Fruit fly (Drosophila melanogaster) whole organism, adult: ENCODE data around the gene CG9933.
A peak's percentile ranks its signal among the peaks of the same experiment; 100 is the strongest.

Source experiments
- CG1620 ChIP-seq: fragments of 200-800 bp; sonication (Bioruptor generic); optimal IDR thresholded peaks from 2 replicates; lab custom pipeline; 2016; ENCODE audit warnings: missing biosample characterization, missing genetic modification characterization
- CG33017 ChIP-seq: fragments of 200-800 bp; sonication (Bioruptor generic); optimal IDR thresholded peaks from 2 replicates; lab custom pipeline; 2018; ENCODE audit warnings: missing biosample characterization, mild to moderate bottlenecking, missing genetic modification characterization, moderate library complexity
- CG7045 ChIP-seq: fragments of 200-800 bp; sonication (Bioruptor generic); optimal IDR thresholded peaks from 2 replicates; lab custom pipeline; 2017; ENCODE audit warnings: missing biosample characterization, mild to moderate bottlenecking, missing genetic modification characterization
- Clk ChIP-seq: fragments of 200-800 bp; sonication (Bioruptor generic); optimal IDR thresholded peaks from 2 replicates; lab custom pipeline; 2017; ENCODE audit warnings: missing biosample characterization, missing genetic modification characterization
- Crg-1 ChIP-seq: fragments of 200-800 bp; sonication (Bioruptor generic); optimal IDR thresholded peaks from 2 replicates; lab custom pipeline; 2016; ENCODE audit warnings: missing biosample characterization, missing genetic modification characterization
- Mnt ChIP-seq: fragments of 200-800 bp; sonication (Bioruptor generic); optimal IDR thresholded peaks from 2 replicates; lab custom pipeline; 2016; ENCODE audit warnings: missing biosample characterization, mild to moderate bottlenecking, missing genetic modification characterization
- bab1 ChIP-seq: fragments of 200-800 bp; sonication (Bioruptor generic); optimal IDR thresholded peaks from 3 replicates; lab custom pipeline; 2019; ENCODE audit warnings: missing biosample characterization, mild to moderate bottlenecking, missing genetic modification characterization, moderate library complexity
- ovo ChIP-seq: fragments of 200-800 bp; sonication (Bioruptor generic); optimal IDR thresholded peaks from 2 replicates; lab custom pipeline; 2016; ENCODE audit warnings: missing biosample characterization, missing genetic modification characterization

dm6 chr2L:13018992-13019484 is 2.1 kb downstream of the CG9933 start, which contains the start of gene Ube4B:
- TF ChIP-seq Mnt (GFP tag; lab: Kevin White, UChicago) = peak; percentile 61
- peak; percentile 31 for TF ChIP-seq CG33017
- peak; percentile 27 for TF ChIP-seq Crg-1 (GFP tag; lab: Kevin White, UChicago)
- TF ChIP-seq CG7045 = peak; percentile 17
- TF ChIP-seq bab1 = peak; percentile 59
- TF ChIP-seq CG1620 (GFP tag; lab: Kevin White, UChicago) = peak; percentile 59
- no peak for TF ChIP-seq ovo
- peak; percentile 21 for TF ChIP-seq Clk
